Worm (Caenorhabditis elegans): ENCODE results near the gene C30B5.2.

DNA sequence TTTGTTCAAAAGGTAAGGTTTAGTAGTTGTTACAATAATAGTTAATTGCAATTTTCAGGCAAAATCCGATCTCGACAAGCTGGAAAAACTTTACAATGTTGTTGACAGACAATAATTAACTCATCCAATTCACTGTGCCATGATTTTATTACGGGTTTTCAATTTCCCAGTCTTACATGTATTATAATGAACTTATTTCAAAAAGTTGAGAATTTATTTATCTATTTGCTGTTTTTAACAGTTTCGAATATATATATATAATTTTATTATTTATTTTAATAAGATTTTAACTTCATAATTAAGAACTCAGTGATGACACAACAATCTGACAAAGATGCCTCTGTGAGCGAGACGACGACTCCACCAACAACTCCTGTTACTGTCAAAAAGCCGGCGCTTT is 49.1 kb downstream of the C30B5.2 start, which contains the start of gene lelo-1:
- TF ChIP-seq him-1 (tag; optimal IDR thresholded peaks at IDR 0.05) (no peak), dao-5 (tag; optimal IDR thresholded peaks at IDR 0.05) (no peak), W03F9.2 (tag; optimal IDR thresholded peaks at IDR 0.05) (no peak)

Measured in whole organism, L4/young adult.